Worm (Caenorhabditis elegans): ENCODE data around the gene test-1.

- TF ChIP-seq elt-1 (tag; optimal IDR thresholded peaks at IDR 0.05; ENCODE audit: borderline replicate concordance, insufficient read depth): no peak
- no peak for TF ChIP-seq lin-13 (tag; optimal IDR thresholded peaks at IDR 0.05)
- TF ChIP-seq nhr-12 (tag; optimal IDR thresholded peaks at IDR 0.05): no peak
- no peak for TF ChIP-seq ztf-11 (tag; optimal IDR thresholded peaks at IDR 0.05)
- no peak for TF ChIP-seq snpc-4 (tag; optimal IDR thresholded peaks at IDR 0.05)
- no peak for TF ChIP-seq pha-4 (tag; optimal IDR thresholded peaks at IDR 0.05)
- no peak for TF ChIP-seq bed-3 (GFP tag; optimal IDR thresholded peaks at IDR 0.05)
- no peak for TF ChIP-seq nhr-237 (tag; optimal IDR thresholded peaks at IDR 0.05)
- TF ChIP-seq mep-1 (tag; optimal IDR thresholded peaks at IDR 0.05): no peak
Measured at ce11 chrIV:2193037-2193436, 56.3 kb downstream of the test-1 start.

All from whole organism, mixed stage, embryonic.